Fruit fly (Drosophila melanogaster): Measurements from ENCODE around the gene CG7148.

The CG7148 gene

DNA sequence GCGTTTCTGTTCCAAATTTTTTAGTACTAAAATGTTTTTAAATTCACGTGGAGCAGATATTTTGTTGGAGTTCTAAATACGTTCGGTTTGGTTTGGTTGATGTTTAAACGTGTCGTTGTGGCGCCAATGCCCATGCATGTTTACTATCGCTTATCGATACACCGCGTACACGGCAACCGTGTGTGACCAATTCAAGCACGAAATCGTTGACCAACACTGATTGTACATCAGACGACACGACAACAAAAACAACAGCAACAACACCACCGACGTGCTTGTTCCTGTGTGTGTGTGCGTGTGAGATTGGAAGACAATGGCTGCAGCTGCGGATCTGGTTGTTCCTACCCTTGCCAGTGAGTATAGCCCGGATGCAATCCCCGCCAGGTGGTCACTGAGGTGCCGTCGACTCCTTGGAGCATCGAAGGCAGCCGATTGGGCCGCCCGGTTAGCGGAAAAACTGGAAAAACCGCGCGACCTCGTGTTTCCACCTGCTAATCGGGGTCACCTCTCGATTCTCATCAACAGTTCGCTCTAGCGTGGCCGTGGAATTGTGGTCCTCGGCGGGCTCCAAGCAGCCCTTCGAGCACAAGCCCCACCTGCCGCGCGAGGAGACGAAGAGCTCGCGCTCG, 7.2 kb downstream of the CG7148 start, which contains the start of gene eIF2A (continued):
- TF ChIP-seq CG2678 (tag; optimal IDR thresholded peaks at IDR 0.05) (no peak), CG18011 (GFP tag; optimal IDR thresholded peaks at IDR 0.05) (peak; percentile 45), CG10209 (GFP tag; optimal IDR thresholded peaks at IDR 0.05) (peak; percentile 10), Usf (GFP tag; optimal IDR thresholded peaks at IDR 0.05) (no peak), CG17359 (tag; optimal IDR thresholded peaks at IDR 0.05) (peak; percentile 44), pan (optimal IDR thresholded peaks at IDR 0.05) (no peak), pan (GFP tag; optimal IDR thresholded peaks at IDR 0.05 in 1 of 2, IDR thresholded peaks at IDR 0.05 in 1 of 2) (peak in 1 of 2 experiments; percentile 37), caup (GFP tag; optimal IDR thresholded peaks at IDR 0.05; ENCODE audit: severe bottlenecking) (peak; percentile 79), Hmx (GFP tag; optimal IDR thresholded peaks at IDR 0.05) (no peak), Oli (tag; optimal IDR thresholded peaks at IDR 0.05) (no peak), CG2129 (GFP tag; IDR thresholded peaks at IDR 0.05; ENCODE audit: partially characterized antibody) (0 out of 2 replicates have a peak, but pooled peaks have one; percentile 12), Optix (GFP tag; IDR thresholded peaks at IDR 0.05) (peak; percentile 40; the same call in 1 of the 3 replicates), inv (GFP tag; IDR thresholded peaks at IDR 0.05; ENCODE audit: partially characterized antibody) (peak; percentile 56; the same call in 1 of the 2 replicates), dpn (GFP tag; optimal IDR thresholded peaks at IDR 0.05) (peak; percentile 73 to 78), Myb (GFP tag; optimal IDR thresholded peaks at IDR 0.05) (peak; percentile 85), lbe (GFP tag; optimal IDR thresholded peaks at IDR 0.05) (peak; percentile 57), tap (tag; optimal IDR thresholded peaks at IDR 0.05) (no peak), CG12942 (GFP tag; optimal IDR thresholded peaks at IDR 0.05) (peak; percentile 31), sd (tag; optimal IDR thresholded peaks at IDR 0.05) (no peak), CkIIα-i1 (GFP tag; IDR thresholded peaks at IDR 0.05) (no peak), CG34422 (GFP tag; IDR thresholded peaks at IDR 0.05) (peak; percentile 52; the same call in 1 of the 3 replicates), Mes4 (GFP tag; optimal IDR thresholded peaks at IDR 0.05) (peak; percentile 51), ab (GFP tag; optimal IDR thresholded peaks at IDR 0.05) (no peak), CG4854 (GFP tag; optimal IDR thresholded peaks at IDR 0.05) (peak; percentile 36), CG12391 (tag; optimal IDR thresholded peaks at IDR 0.05) (peak; percentile 60), CG13624 (GFP tag; optimal IDR thresholded peaks at IDR 0.05) (peak; percentile 85), row (GFP tag; IDR thresholded peaks at IDR 0.05) (peak; percentile 48; the same call in 2 of the 3 replicates), CG1832 (GFP tag; optimal IDR thresholded peaks at IDR 0.05) (no peak), vfl (GFP tag; optimal IDR thresholded peaks at IDR 0.05) (peak; percentile 75), CG4617 (GFP tag; optimal IDR thresholded peaks at IDR 0.05; ENCODE audit: borderline replicate concordance) (peak; percentile 74), CG3065 (GFP tag; optimal IDR thresholded peaks at IDR 0.05) (peak; percentile 2), CG15514 (GFP tag; optimal IDR thresholded peaks at IDR 0.05) (peak; percentile 89), CG30020 (tag; optimal IDR thresholded peaks at IDR 0.05) (peak; percentile 56), CG1233 (GFP tag; optimal IDR thresholded peaks at IDR 0.05) (no peak), C15 (GFP tag; IDR thresholded peaks at IDR 0.05) (no peak), CG3281 (GFP tag; optimal IDR thresholded peaks at IDR 0.05) (peak; percentile 50), shn (GFP tag; optimal IDR thresholded peaks at IDR 0.05) (peak; percentile 53), nmo (GFP tag; optimal IDR thresholded peaks at IDR 0.05) (peak; percentile 69), pros (GFP tag; optimal IDR thresholded peaks at IDR 0.05) (no peak), mirr (GFP tag; optimal IDR thresholded peaks at IDR 0.05) (peak; percentile 89), dati (GFP tag; IDR thresholded peaks at IDR 0.05) (no peak), Nf-YB (GFP tag; optimal IDR thresholded peaks at IDR 0.05) (peak; percentile 35), fd96Cb (tag; optimal IDR thresholded peaks at IDR 0.05) (no peak), chm (GFP tag; IDR thresholded peaks at IDR 0.05) (peak; percentile 65; the same call in 1 of the 2 replicates), aop (GFP tag; IDR thresholded peaks at IDR 0.05) (no peak), tx (GFP tag; optimal IDR thresholded peaks at IDR 0.05) (peak; percentile 45), pho (GFP tag; optimal IDR thresholded peaks at IDR 0.05) (peak; percentile 65), CG34224 (GFP tag; IDR thresholded peaks at IDR 0.05; ENCODE audit: partially characterized antibody) (peak; percentile 88), CG2202 (tag; optimal IDR thresholded peaks at IDR 0.05) (peak; percentile 46)
